Fruit fly (Drosophila melanogaster): Measurements from ENCODE around the gene Epp.

Epp gene

DNA sequence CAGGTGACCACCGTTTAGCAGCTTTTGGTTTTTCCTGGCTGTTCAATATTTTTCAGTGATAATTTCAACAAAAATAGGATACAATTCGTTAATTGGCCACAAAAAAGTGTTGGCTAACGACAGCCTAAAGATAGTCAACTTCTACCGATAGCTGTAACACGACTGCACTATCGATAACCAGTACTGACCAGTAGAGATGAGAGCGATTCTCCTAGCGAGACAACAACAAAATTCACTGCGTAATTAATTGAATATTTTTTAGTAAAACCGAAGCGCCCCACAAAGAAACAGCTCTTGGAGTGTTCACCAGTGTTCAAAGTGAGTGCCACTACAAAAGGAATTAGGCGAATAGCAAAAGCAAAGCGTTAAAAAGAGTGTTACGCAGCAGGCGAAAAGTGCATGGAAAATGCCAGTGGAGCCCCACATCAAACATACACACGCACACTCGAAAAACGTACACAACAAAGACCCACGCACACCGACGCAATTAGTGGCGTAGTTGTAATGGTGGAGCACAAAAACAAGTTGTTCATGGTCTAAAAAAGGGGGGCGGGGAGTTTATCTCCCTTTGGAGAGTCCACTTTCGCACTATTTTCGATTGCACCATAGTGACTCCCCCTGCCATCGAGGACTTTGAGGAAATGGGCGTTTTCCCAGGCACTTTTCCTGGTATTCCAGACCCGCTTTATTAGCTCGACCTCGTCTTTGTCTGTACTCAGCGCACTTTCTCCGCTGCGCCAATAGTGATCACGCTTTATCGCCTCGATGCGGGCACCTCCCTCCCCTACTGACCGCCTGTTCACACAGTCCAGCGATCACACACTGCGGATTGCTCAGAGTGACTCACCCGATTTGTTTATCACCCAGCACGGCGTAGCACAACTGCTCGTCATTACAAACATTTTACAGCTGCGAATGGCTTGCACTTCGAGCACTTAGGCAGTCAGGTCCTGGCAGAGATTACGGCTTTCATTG lies at the start of gene Epp, which contains the start of gene Rab7:
Gene Epp, minus strand, starts transcription at position 94 of the 975 bp plus-strand sequence.
Gene Rab7, plus strand, starts transcription at position 186 of the 975 bp plus-strand sequence.
- TF ChIP-seq sv (GFP tag; optimal IDR thresholded peaks at IDR 0.05) (no peak), jim (GFP tag; optimal IDR thresholded peaks at IDR 0.05) (peak; percentile 9), Vsx2 (GFP tag; optimal IDR thresholded peaks at IDR 0.05; ENCODE audit: partially characterized antibody) (peak; percentile 99), Abd-B (GFP tag; optimal IDR thresholded peaks at IDR 0.05) (no peak), dsf (GFP tag; optimal IDR thresholded peaks at IDR 0.05; ENCODE audit: borderline replicate concordance) (peak; percentile 52), lola (GFP tag; optimal IDR thresholded peaks at IDR 0.05) (no peak), rgr (GFP tag; optimal IDR thresholded peaks at IDR 0.05) (peak; percentile 71), Hr83 (GFP tag; optimal IDR thresholded peaks at IDR 0.05; ENCODE audit: poor library complexity, severe bottlenecking) (peak; percentile 88), N (GFP tag; optimal IDR thresholded peaks at IDR 0.05) (no peak), Rel (GFP tag; optimal IDR thresholded peaks at IDR 0.05) (no peak), Rel (tag; optimal IDR thresholded peaks at IDR 0.05) (peak; percentile 67), Hnf4 (GFP tag; optimal IDR thresholded peaks at IDR 0.05) (peak; percentile 83), ey (GFP tag; optimal IDR thresholded peaks at IDR 0.05) (peak; percentile 35), Hr78 (GFP tag; optimal IDR thresholded peaks at IDR 0.05) (no peak), dmrt93B (GFP tag; optimal IDR thresholded peaks at IDR 0.05) (no peak), br (GFP tag; optimal IDR thresholded peaks at IDR 0.05) (peak; percentile 69), sage (GFP tag; optimal IDR thresholded peaks at IDR 0.05) (no peak), psq (GFP tag; optimal IDR thresholded peaks at IDR 0.05) (peak; percentile 17), Dfd (GFP tag; optimal IDR thresholded peaks at IDR 0.05) (no peak), foxo (GFP tag; optimal IDR thresholded peaks at IDR 0.05) (peak in 1 of 2 experiments; percentile 66), Dif (GFP tag; optimal IDR thresholded peaks at IDR 0.05; ENCODE audit: partially characterized antibody) (no peak), Jra (GFP tag; optimal IDR thresholded peaks at IDR 0.05) (peak; percentile 51), GATAd (GFP tag; optimal IDR thresholded peaks at IDR 0.05) (peak; percentile 43), Mio (GFP tag; optimal IDR thresholded peaks at IDR 0.05) (no peak), Myc (optimal IDR thresholded peaks at IDR 0.05) (no peak), HLH106 (tag; optimal IDR thresholded peaks at IDR 0.05) (peak; percentile 38), CG32264 (GFP tag; optimal IDR thresholded peaks at IDR 0.05) (no peak), usp (GFP tag; optimal IDR thresholded peaks at IDR 0.05) (no peak), fru (GFP tag; optimal IDR thresholded peaks at IDR 0.05) (peak; percentile 55), Sp1 (GFP tag; optimal IDR thresholded peaks at IDR 0.05) (peak; percentile 56), brk (GFP tag; optimal IDR thresholded peaks at IDR 0.05) (no peak), woc (GFP tag; optimal IDR thresholded peaks at IDR 0.05) (no peak), h (GFP tag; optimal IDR thresholded peaks at IDR 0.05) (peak; percentile 67), OdsH (GFP tag; optimal IDR thresholded peaks at IDR 0.05) (peak; percentile 45)

DNA sequence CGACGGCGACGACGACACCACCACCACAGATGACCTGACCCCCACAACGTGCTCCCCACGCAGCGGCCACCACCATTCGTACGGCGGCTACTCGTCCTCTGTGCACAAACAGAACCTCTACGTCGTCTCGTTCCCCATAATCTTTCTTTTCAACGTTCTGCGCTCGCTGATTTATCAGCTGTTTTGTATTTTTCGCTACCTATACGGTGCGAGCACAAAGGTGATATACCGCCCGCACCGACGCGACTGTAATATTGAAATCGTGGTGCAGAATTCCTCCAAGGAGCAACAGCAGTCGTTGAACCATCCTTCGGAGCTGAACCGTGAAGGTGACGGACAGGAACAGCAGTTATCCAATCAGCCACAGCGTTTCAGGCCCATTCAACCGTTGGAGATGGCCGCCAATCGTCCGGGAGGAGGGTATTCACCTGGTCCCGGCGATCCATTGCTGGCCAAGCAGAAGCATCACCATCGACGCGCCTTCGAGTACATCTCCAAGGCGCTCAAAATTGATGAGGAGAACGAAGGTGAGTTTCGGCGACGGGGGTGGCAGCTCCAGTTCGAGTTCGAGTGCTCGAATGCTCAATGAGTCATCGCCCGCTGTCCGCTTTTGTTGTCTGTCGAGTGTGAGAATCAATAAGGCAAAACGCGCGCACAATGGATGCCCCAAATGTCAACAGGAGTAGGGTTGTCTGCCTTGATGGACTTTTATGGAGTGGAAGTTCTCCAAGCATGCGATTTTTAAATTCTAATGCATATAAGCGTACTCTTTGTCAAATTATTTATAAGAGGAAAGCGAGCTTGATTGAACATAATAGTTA lies 46.2 kb upstream of the Epp start, which contains the start of gene Miro:
Gene Miro, minus strand, starts transcription at position 112 of the 821 bp plus-strand sequence.
- TF ChIP-seq fru (GFP tag; optimal IDR thresholded peaks at IDR 0.05): peak; percentile 25
- no peak for TF ChIP-seq brk (GFP tag; optimal IDR thresholded peaks at IDR 0.05)
- peak; percentile 70 for TF ChIP-seq br (GFP tag; optimal IDR thresholded peaks at IDR 0.05)
- peak; percentile 68 for TF ChIP-seq OdsH (GFP tag; optimal IDR thresholded peaks at IDR 0.05)
- peak; percentile 66 for TF ChIP-seq h (GFP tag; optimal IDR thresholded peaks at IDR 0.05)
- no peak for TF ChIP-seq usp (GFP tag; optimal IDR thresholded peaks at IDR 0.05)
- peak; percentile 73 for TF ChIP-seq jim (GFP tag; optimal IDR thresholded peaks at IDR 0.05)
- TF ChIP-seq Dfd (GFP tag; optimal IDR thresholded peaks at IDR 0.05): no peak
- peak; percentile 87 for TF ChIP-seq Jra (GFP tag; optimal IDR thresholded peaks at IDR 0.05)
- peak; percentile 70 for TF ChIP-seq Hnf4 (GFP tag; optimal IDR thresholded peaks at IDR 0.05)
- TF ChIP-seq sv (GFP tag; optimal IDR thresholded peaks at IDR 0.05): no peak
- TF ChIP-seq Sp1 (GFP tag; optimal IDR thresholded peaks at IDR 0.05): peak; percentile 36
- TF ChIP-seq CrebA (GFP tag; optimal IDR thresholded peaks at IDR 0.05; ENCODE audit: borderline replicate concordance): no peak
- peak; percentile 72 for TF ChIP-seq rgr (GFP tag; optimal IDR thresholded peaks at IDR 0.05)
- TF ChIP-seq ey (GFP tag; optimal IDR thresholded peaks at IDR 0.05): peak; percentile 8
- TF ChIP-seq psq (GFP tag; optimal IDR thresholded peaks at IDR 0.05): peak; percentile 39
- no peak for TF ChIP-seq Mio (GFP tag; optimal IDR thresholded peaks at IDR 0.05)
- no peak for TF ChIP-seq dmrt93B (GFP tag; optimal IDR thresholded peaks at IDR 0.05)
- TF ChIP-seq Hr83 (GFP tag; optimal IDR thresholded peaks at IDR 0.05; ENCODE audit: poor library complexity, severe bottlenecking): peak; percentile 96
- no peak for TF ChIP-seq dsf (GFP tag; optimal IDR thresholded peaks at IDR 0.05; ENCODE audit: borderline replicate concordance)
- TF ChIP-seq HLH106 (tag; optimal IDR thresholded peaks at IDR 0.05): no peak
- TF ChIP-seq foxo (GFP tag; optimal IDR thresholded peaks at IDR 0.05): peak in 1 of 2 experiments; percentile 46

All from whole organism, wandering third instar larva.